Fruit fly (Drosophila melanogaster): Measurements from ENCODE around the gene CG31650.
A peak's percentile ranks its signal among the peaks of the same experiment; 100 is the strongest.

CG31650 gene

DNA sequence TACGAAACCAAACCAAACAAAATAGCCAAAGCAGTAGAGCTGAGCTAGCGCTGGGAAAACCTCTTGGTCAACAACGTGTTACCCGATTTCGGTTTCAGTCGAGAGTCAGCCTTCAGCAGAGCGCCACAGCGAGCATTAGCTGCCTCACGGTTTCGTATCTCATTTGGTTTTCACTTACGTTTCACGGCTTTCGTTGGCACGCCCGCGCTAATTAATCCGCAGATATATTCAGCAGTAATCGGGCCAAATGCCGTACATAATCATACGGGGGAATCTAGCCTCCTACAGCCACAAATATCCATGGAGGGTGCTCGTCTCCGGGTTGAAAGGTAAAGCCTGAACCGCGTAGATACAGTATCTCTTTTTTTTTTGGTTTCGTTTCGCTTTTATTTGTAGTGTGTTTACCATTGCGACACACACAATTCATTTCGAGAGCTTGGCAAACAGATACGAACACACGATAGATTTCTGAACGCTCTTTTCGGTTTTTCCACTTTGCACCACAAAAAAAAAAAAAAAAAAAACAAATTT, at the start of gene CG31650:
CG31650 (minus strand) TSS at position 352 of the 531 bp plus-strand sequence.
- no peak for TF ChIP-seq Dfd (GFP tag; optimal IDR thresholded peaks at IDR 0.05)
- TF ChIP-seq h (GFP tag; optimal IDR thresholded peaks at IDR 0.05) = no peak
- no peak for TF ChIP-seq Sp1 (GFP tag; optimal IDR thresholded peaks at IDR 0.05)
- no peak for TF ChIP-seq sv (GFP tag; optimal IDR thresholded peaks at IDR 0.05)
- no peak for TF ChIP-seq OdsH (GFP tag; optimal IDR thresholded peaks at IDR 0.05)
- no peak for TF ChIP-seq Rel (GFP tag; optimal IDR thresholded peaks at IDR 0.05)
- no peak for TF ChIP-seq Rel (tag; optimal IDR thresholded peaks at IDR 0.05)
- no peak for TF ChIP-seq pan (optimal IDR thresholded peaks at IDR 0.05)
- no peak for TF ChIP-seq foxo (GFP tag; optimal IDR thresholded peaks at IDR 0.05)
- TF ChIP-seq sage (GFP tag; optimal IDR thresholded peaks at IDR 0.05) = no peak
- no peak for TF ChIP-seq Jra (GFP tag; optimal IDR thresholded peaks at IDR 0.05)
- TF ChIP-seq Hnf4 (GFP tag; optimal IDR thresholded peaks at IDR 0.05) = no peak
- TF ChIP-seq woc (GFP tag; optimal IDR thresholded peaks at IDR 0.05) = no peak
- no peak for TF ChIP-seq Hr83 (GFP tag; optimal IDR thresholded peaks at IDR 0.05; ENCODE audit: poor library complexity, severe bottlenecking)
- no peak for TF ChIP-seq dl (GFP tag; optimal IDR thresholded peaks at IDR 0.05; ENCODE audit: insufficient read depth in 1 of 2, partially characterized antibody in 2 of 2)

DNA sequence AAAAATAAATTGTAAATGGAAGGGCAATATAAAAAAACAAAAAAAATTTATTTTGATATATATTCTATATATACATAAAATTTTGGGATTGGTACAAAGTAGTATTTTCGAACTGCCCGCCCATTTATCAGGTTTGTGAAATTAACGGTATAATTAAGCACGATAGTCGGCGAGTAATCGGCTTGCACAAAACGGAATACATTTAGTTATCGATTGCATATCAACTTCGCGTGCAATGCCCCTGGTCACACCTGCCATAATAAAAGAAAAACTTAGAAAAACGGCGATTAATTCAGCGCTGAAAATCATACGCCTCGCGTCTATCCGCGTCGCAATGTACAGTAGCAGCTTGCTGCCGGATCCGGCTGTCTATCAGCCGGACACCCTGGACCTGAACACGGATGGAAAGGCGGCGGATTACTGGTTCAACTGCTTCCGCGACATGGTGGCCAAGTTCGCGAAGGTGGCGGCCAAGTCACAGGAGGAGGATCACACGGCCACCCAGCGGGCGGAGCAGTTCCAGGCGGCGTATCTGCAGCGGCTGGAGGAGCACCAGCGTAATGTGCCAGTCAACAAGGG, 49.3 kb upstream of the CG31650 start, which contains the start of gene CG5828:
CG5828 (plus strand) TSS at position 205 of the 579 bp plus-strand sequence.
- no peak for TF ChIP-seq jim (GFP tag; optimal IDR thresholded peaks at IDR 0.05)
- no peak for TF ChIP-seq dl (GFP tag; optimal IDR thresholded peaks at IDR 0.05; ENCODE audit: insufficient read depth in 1 of 2, partially characterized antibody in 2 of 2)
- TF ChIP-seq Hr83 (GFP tag; optimal IDR thresholded peaks at IDR 0.05; ENCODE audit: poor library complexity, severe bottlenecking) = peak; percentile 16
- no peak for TF ChIP-seq CG32264 (GFP tag; optimal IDR thresholded peaks at IDR 0.05)
- no peak for TF ChIP-seq Dif (GFP tag; optimal IDR thresholded peaks at IDR 0.05; ENCODE audit: partially characterized antibody)
- no peak for TF ChIP-seq Hnf4 (GFP tag; optimal IDR thresholded peaks at IDR 0.05)

DNA sequence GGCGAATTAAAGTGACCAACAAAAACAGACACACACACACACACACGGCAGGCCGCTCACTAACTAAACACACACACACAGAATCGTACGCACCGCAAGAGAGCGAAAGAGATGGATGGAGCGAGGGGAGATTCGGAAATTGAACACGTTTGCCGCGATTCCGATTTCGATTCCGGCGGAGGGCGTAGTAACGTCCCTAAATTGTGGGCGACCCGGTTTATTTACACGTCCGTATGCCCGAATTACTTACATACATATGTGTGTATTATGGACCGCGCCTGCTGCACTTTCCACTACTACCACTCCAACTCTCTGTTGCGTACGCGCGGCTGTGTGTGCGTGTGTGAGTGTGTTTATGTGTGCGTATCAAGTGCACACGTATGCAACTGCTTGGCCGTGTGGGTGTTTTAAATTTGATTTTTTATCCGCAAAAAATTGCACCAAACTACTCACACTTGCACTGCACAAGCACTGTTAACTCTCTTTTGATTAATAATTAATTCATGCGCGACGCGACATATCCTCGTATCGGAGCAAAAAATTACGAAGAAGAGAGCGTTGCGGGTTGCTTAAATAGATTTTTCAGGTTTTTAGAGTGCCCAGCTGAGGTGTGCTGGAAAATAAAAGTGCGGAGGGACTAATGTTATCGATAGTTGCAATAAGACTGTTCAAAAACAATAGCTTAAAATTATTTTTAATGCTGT, 48.6 kb upstream of the CG31650 start, which contains the start of gene Pgant5:
Pgant5 (minus strand) TSS at position 601 of the 704 bp plus-strand sequence.
- TF ChIP-seq foxo (GFP tag; optimal IDR thresholded peaks at IDR 0.05) = peak in 1 of 2 experiments; percentile 20
- peak; percentile 10 for TF ChIP-seq psq (GFP tag; optimal IDR thresholded peaks at IDR 0.05)
- no peak for TF ChIP-seq HLH106 (tag; optimal IDR thresholded peaks at IDR 0.05)
- no peak for TF ChIP-seq Rel (GFP tag; optimal IDR thresholded peaks at IDR 0.05)
- peak; percentile 34 for TF ChIP-seq Rel (tag; optimal IDR thresholded peaks at IDR 0.05)
- peak; percentile 71 for TF ChIP-seq Hnf4 (GFP tag; optimal IDR thresholded peaks at IDR 0.05)
- peak; percentile 12 for TF ChIP-seq br (GFP tag; optimal IDR thresholded peaks at IDR 0.05)
- peak; percentile 66 for TF ChIP-seq Abd-B (GFP tag; optimal IDR thresholded peaks at IDR 0.05)
- no peak for TF ChIP-seq dsf (GFP tag; optimal IDR thresholded peaks at IDR 0.05; ENCODE audit: borderline replicate concordance)
- TF ChIP-seq Mio (GFP tag; optimal IDR thresholded peaks at IDR 0.05) = no peak
- TF ChIP-seq OdsH (GFP tag; optimal IDR thresholded peaks at IDR 0.05) = no peak
- TF ChIP-seq fru (GFP tag; optimal IDR thresholded peaks at IDR 0.05) = peak; percentile 60
- no peak for TF ChIP-seq Vsx2 (GFP tag; optimal IDR thresholded peaks at IDR 0.05; ENCODE audit: partially characterized antibody)
- TF ChIP-seq CrebA (GFP tag; optimal IDR thresholded peaks at IDR 0.05; ENCODE audit: borderline replicate concordance) = no peak
- peak; percentile 67 for TF ChIP-seq Hr83 (GFP tag; optimal IDR thresholded peaks at IDR 0.05; ENCODE audit: poor library complexity, severe bottlenecking)
- peak; percentile 33 for TF ChIP-seq Jra (GFP tag; optimal IDR thresholded peaks at IDR 0.05)
- no peak for TF ChIP-seq CG9705 (GFP tag; optimal IDR thresholded peaks at IDR 0.05)
- TF ChIP-seq Sp1 (GFP tag; optimal IDR thresholded peaks at IDR 0.05) = peak; percentile 15
- no peak for TF ChIP-seq Myc (optimal IDR thresholded peaks at IDR 0.05)
- peak; percentile 67 for TF ChIP-seq jim (GFP tag; optimal IDR thresholded peaks at IDR 0.05)
- no peak for TF ChIP-seq Dfd (GFP tag; optimal IDR thresholded peaks at IDR 0.05)
- TF ChIP-seq sv (GFP tag; optimal IDR thresholded peaks at IDR 0.05) = no peak
- TF ChIP-seq lola (GFP tag; optimal IDR thresholded peaks at IDR 0.05) = no peak
- TF ChIP-seq dl (GFP tag; optimal IDR thresholded peaks at IDR 0.05; ENCODE audit: insufficient read depth in 1 of 2, partially characterized antibody in 2 of 2) = no peak
- no peak for TF ChIP-seq usp (GFP tag; optimal IDR thresholded peaks at IDR 0.05)
- no peak for TF ChIP-seq dmrt93B (GFP tag; optimal IDR thresholded peaks at IDR 0.05)
- no peak for TF ChIP-seq woc (GFP tag; optimal IDR thresholded peaks at IDR 0.05)
- peak; percentile 8 for TF ChIP-seq brk (GFP tag; optimal IDR thresholded peaks at IDR 0.05)
- peak; percentile 22 for TF ChIP-seq Hr78 (GFP tag; optimal IDR thresholded peaks at IDR 0.05)
- TF ChIP-seq rgr (GFP tag; optimal IDR thresholded peaks at IDR 0.05) = peak; percentile 2
- no peak for TF ChIP-seq GATAd (GFP tag; optimal IDR thresholded peaks at IDR 0.05)
- peak; percentile 2 for TF ChIP-seq Dif (GFP tag; optimal IDR thresholded peaks at IDR 0.05; ENCODE audit: partially characterized antibody)
- TF ChIP-seq CG32264 (GFP tag; optimal IDR thresholded peaks at IDR 0.05) = no peak
- TF ChIP-seq h (GFP tag; optimal IDR thresholded peaks at IDR 0.05) = peak; percentile 60
- TF ChIP-seq ey (GFP tag; optimal IDR thresholded peaks at IDR 0.05) = no peak
- TF ChIP-seq sage (GFP tag; optimal IDR thresholded peaks at IDR 0.05) = no peak
- TF ChIP-seq N (GFP tag; optimal IDR thresholded peaks at IDR 0.05) = peak; percentile 89
- no peak for TF ChIP-seq tai (GFP tag; optimal IDR thresholded peaks at IDR 0.05)
- no peak for TF ChIP-seq pan (optimal IDR thresholded peaks at IDR 0.05)
